Worm (Caenorhabditis elegans) whole organism, mixed stage, embryonic: ENCODE results near the gene del-5.
A peak's percentile ranks its signal among the peaks of the same experiment; 100 is the strongest.

Experiments used
- M03D4.4 ChIP-seq: sonication (generic microtip); optimal IDR thresholded peaks from 2 replicates; lab custom pipeline; 2017; ENCODE audit warnings: mild to moderate bottlenecking, missing genetic modification characterization, missing compliant biosample characterization
- bed-3 ChIP-seq: fragments of 200-800 bp; sonication (Bioruptor generic); optimal IDR thresholded peaks from 3 replicates; lab custom pipeline; 2018; ENCODE audit warnings: mild to moderate bottlenecking, missing genetic modification characterization, moderate library complexity, missing compliant biosample characterization
- blmp-1 ChIP-seq: fragments of 150-350 bp; optimal IDR thresholded peaks from 2 replicates; lab custom pipeline; 2014; ENCODE audit warnings: missing biosample characterization, missing genetic modification characterization
- ceh-39 ChIP-seq: fragments of 150-350 bp; optimal IDR thresholded peaks from 2 replicates; lab custom pipeline; 2014; ENCODE audit warnings: missing biosample characterization, missing genetic modification characterization
- ceh-43 ChIP-seq: fragments of 200-800 bp; sonication (Bioruptor generic); optimal IDR thresholded peaks from 2 replicates; lab custom pipeline; 2018; ENCODE audit warnings: mild to moderate bottlenecking, missing genetic modification characterization, moderate library complexity, missing compliant biosample characterization
- ces-1 ChIP-seq: fragments of 150-350 bp; optimal IDR thresholded peaks from 2 replicates; lab custom pipeline; 2014; ENCODE audit warnings: missing biosample characterization, missing genetic modification reagents, missing genetic modification characterization
- cnd-1 ChIP-seq: fragments of 200-800 bp; sonication (Bioruptor generic); optimal IDR thresholded peaks from 2 replicates; lab custom pipeline; 2018; ENCODE audit warnings: mild to moderate bottlenecking, missing genetic modification characterization, missing compliant biosample characterization
- drap-1 ChIP-seq: fragments of 200-800 bp; sonication (Bioruptor generic); optimal IDR thresholded peaks from 3 replicates; lab custom pipeline; 2018; ENCODE audit warnings: mild to moderate bottlenecking, missing genetic modification characterization, missing compliant biosample characterization
- elt-1 ChIP-seq: sonication (generic microtip); optimal IDR thresholded peaks from 2 replicates; lab custom pipeline; 2017; ENCODE audit warnings: missing genetic modification characterization, mild to moderate bottlenecking, missing compliant biosample characterization, antibody characterized with exemption, moderate library complexity, borderline replicate concordance; ENCODE audit not compliant: insufficient read depth
- elt-3 ChIP-seq: fragments of 150-350 bp; optimal IDR thresholded peaks from 2 replicates; lab custom pipeline; 2014; ENCODE audit warnings: missing biosample characterization, missing genetic modification characterization
- flh-1 ChIP-seq: fragments of 200-800 bp; sonication (Bioruptor generic); optimal IDR thresholded peaks from 2 replicates; lab custom pipeline; 2018; ENCODE audit warnings: mild to moderate bottlenecking, missing genetic modification characterization, moderate library complexity, missing compliant biosample characterization
- ham-2 ChIP-seq: fragments of 200-800 bp; sonication (Bioruptor generic); optimal IDR thresholded peaks from 2 replicates; lab custom pipeline; 2018; ENCODE audit warnings: mild to moderate bottlenecking, missing genetic modification characterization, missing compliant biosample characterization
- hlh-1 ChIP-seq: fragments of 150-350 bp; optimal IDR thresholded peaks from 2 replicates; lab custom pipeline; 2014; ENCODE audit warnings: missing biosample characterization, missing genetic modification reagents, missing genetic modification characterization
- lin-13 ChIP-seq: fragments of 150-350 bp; optimal IDR thresholded peaks from 2 replicates; lab custom pipeline; 2014; ENCODE audit warnings: missing biosample characterization, missing genetic modification characterization
- lin-32 ChIP-seq: fragments of 200-800 bp; sonication (Bioruptor generic); optimal IDR thresholded peaks from 2 replicates; lab custom pipeline; 2018; ENCODE audit warnings: mild to moderate bottlenecking, missing genetic modification characterization, missing compliant biosample characterization
- mab-5 ChIP-seq: fragments of 150-350 bp; optimal IDR thresholded peaks from 2 replicates; lab custom pipeline; 2014; ENCODE audit warnings: missing biosample characterization, missing genetic modification characterization
- mep-1 ChIP-seq: fragments of 150-350 bp; optimal IDR thresholded peaks from 2 replicates; lab custom pipeline; 2017; ENCODE audit warnings: missing biosample characterization, missing genetic modification reagents, missing genetic modification characterization, inconsistent platforms
- mls-2 ChIP-seq: sonication (generic microtip); optimal IDR thresholded peaks from 2 replicates; lab custom pipeline; 2016; ENCODE audit warnings: mild to moderate bottlenecking, missing genetic modification characterization, moderate library complexity, missing compliant biosample characterization
- nhr-2 ChIP-seq: fragments of 150-350 bp; optimal IDR thresholded peaks from 2 replicates; lab custom pipeline; 2014; ENCODE audit warnings: missing biosample characterization, missing genetic modification characterization
- nhr-237 ChIP-seq: fragments of 150-350 bp; optimal IDR thresholded peaks from 2 replicates; lab custom pipeline; 2014; ENCODE audit warnings: missing biosample characterization, missing genetic modification characterization
- nhr-28 ChIP-seq: fragments of 150-350 bp; optimal IDR thresholded peaks from 2 replicates; lab custom pipeline; 2014; ENCODE audit warnings: missing biosample characterization, missing genetic modification characterization
- nhr-76 ChIP-seq: sonication (generic microtip); optimal IDR thresholded peaks from 2 replicates; lab custom pipeline; 2017; ENCODE audit warnings: missing biosample characterization, missing genetic modification characterization
- pha-4 ChIP-seq: fragments of 150-350 bp; optimal IDR thresholded peaks from 2 replicates; lab custom pipeline; 2018; ENCODE audit warnings: missing biosample characterization, missing genetic modification reagents, missing genetic modification characterization
- sem-2 ChIP-seq: fragments of 200-800 bp; sonication (Bioruptor generic); optimal IDR thresholded peaks from 2 replicates; lab custom pipeline; 2018; ENCODE audit warnings: mild to moderate bottlenecking, missing genetic modification characterization, missing compliant biosample characterization
- snpc-4 ChIP-seq: fragments of 150-350 bp; optimal IDR thresholded peaks from 2 replicates; lab custom pipeline; 2014; ENCODE audit warnings: missing biosample characterization, missing genetic modification characterization
- sptf-1 ChIP-seq: sonication (generic microtip); optimal IDR thresholded peaks from 2 replicates; lab custom pipeline; 2017; ENCODE audit warnings: mild to moderate bottlenecking, missing genetic modification characterization, moderate library complexity, missing compliant biosample characterization
- tbx-8 ChIP-seq: fragments of 200-800 bp; sonication (Bioruptor generic); optimal IDR thresholded peaks from 2 replicates; lab custom pipeline; 2018; ENCODE audit warnings: mild to moderate bottlenecking, missing genetic modification characterization, moderate library complexity, missing compliant biosample characterization
- unc-120 ChIP-seq: sonication (generic microtip); optimal IDR thresholded peaks from 2 replicates; lab custom pipeline; 2017; ENCODE audit warnings: missing genetic modification characterization, missing compliant biosample characterization; ENCODE audit not compliant: poor library complexity, severe bottlenecking
- unc-39 ChIP-seq: fragments of 150-350 bp; optimal IDR thresholded peaks from 2 replicates; lab custom pipeline; 2014; ENCODE audit warnings: missing biosample characterization, missing genetic modification characterization
- unc-62 ChIP-seq: fragments of 150-350 bp; optimal IDR thresholded peaks from 2 replicates; lab custom pipeline; 2014; ENCODE audit warnings: missing biosample characterization, missing genetic modification reagents, missing genetic modification characterization
- zip-8 ChIP-seq: fragments of 150-350 bp; optimal IDR thresholded peaks from 2 replicates; lab custom pipeline; 2014; ENCODE audit warnings: missing biosample characterization, missing genetic modification characterization
- ztf-11 ChIP-seq: fragments of 150-350 bp; optimal IDR thresholded peaks from 2 replicates; lab custom pipeline; 2014; ENCODE audit warnings: missing biosample characterization, missing genetic modification characterization

The del-5 gene

DNA sequence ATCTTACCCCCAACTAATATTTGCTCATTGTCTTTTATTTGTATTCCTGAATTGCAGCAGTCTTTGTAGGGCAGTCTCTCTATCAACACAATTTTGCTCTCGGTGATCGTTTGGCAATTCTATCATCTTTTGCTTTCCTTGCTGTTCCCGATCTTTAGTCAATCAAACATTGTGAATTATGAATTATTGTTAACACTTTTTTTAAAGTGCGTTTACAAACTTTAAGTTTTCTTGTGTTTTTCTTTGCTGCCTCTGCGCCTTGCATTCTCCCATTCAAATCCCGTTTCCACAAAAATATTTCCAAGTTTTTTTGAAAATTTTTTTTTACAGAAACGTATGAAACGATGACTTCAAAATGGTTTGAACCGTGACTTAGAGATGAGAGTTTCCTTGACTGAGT lies 25.9 kb downstream of the del-5 start, which contains the start of gene ver-4:
Gene ver-4, plus strand, starts transcription at position 301 of the 400 bp plus-strand sequence.
- no peak for TF ChIP-seq elt-1 (tag; lab: Kevin White, UChicago)
- TF ChIP-seq ceh-39 (tag; lab: Kevin White, UChicago) = no peak
- TF ChIP-seq zip-8 (tag; lab: Kevin White, UChicago) = no peak
- no peak for TF ChIP-seq blmp-1 (tag; lab: Kevin White, UChicago)
- TF ChIP-seq flh-1 = no peak
- no peak for TF ChIP-seq cnd-1 (tag; lab: Kevin White, UChicago)

DNA sequence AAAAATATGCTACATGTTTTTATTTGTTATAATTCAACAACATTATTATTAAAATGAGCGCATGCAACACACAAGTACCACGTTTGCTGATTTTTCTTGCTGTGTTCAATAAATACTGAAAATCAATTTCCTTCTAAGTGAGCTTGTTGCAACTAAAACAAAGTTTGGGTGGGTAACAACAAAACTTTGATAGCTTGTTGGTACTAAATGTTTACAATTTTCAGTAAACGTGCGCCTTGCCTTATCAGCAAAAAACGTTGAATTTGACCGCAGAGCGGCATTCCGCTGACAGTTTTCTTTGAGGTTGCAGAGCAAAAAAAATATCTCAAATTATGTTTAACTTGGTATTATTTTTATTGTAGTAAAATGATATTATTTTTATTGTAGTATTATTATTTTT lies 26.6 kb downstream of the del-5 start:
- TF ChIP-seq snpc-4 (tag; lab: Kevin White, UChicago) (no peak), sptf-1 (tag; lab: Kevin White, UChicago) (no peak), flh-1 (no peak), zip-8 (tag; lab: Kevin White, UChicago) (no peak), ceh-39 (tag; lab: Kevin White, UChicago) (no peak), sem-2 (GFP tag; lab: Kevin White, UChicago) (no peak), tbx-8 (GFP tag; lab: Kevin White, UChicago) (no peak), nhr-76 (tag; lab: Kevin White, UChicago) (no peak), mep-1 (tag; lab: Kevin White, UChicago) (no peak), bed-3 (GFP tag; lab: Kevin White, UChicago) (no peak), elt-1 (tag; lab: Kevin White, UChicago) (no peak), lin-32 (GFP tag; lab: Kevin White, UChicago) (no peak)
- TF ChIP-seq, all 35 proteins: peak for 0

ce11 chrX:10979186-10979585 lies 28.8 kb downstream of the del-5 start, which contains the start of gene pxn-2:
Gene pxn-2 (minus strand): TSS chrX:10979286.
- TF ChIP-seq ces-1 (GFP tag; lab: Kevin White, UChicago) = peak; percentile 38
- TF ChIP-seq mep-1 (tag; lab: Kevin White, UChicago) = no peak

DNA sequence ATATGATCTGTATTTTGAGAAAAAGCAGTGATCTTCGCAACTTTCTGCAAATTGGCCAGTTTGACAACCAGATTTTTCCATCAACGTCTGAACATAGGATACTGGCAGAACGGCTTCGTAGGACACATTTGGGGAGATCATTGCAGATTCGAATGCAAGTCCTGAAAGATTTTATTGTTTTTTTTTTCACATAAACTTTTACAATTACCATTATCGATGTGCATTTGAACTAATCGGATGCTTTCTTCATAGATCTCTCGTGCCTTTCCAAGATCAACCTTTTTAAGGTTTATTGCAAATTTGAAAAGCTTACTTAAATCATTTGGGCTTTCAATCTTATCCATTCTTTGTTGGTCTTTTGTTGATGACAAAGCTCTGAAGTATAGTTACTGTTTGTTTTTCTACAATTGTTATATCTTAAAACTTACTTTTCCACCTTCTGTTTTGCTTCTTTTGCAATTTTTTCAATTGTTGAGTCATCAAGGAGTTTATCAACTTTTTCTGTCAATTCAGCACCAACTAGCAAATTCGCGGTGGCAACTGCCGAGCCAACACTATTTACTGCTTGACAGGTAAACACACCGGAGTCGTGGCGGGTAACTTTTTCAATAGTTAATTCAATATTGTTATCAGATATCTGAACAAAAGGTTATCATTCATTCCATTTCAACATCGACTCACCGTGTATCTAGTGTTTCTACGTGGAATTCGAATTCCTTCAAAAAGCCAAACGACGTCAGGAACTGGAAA lies 31.4 kb downstream of the del-5 start:
- TF ChIP-seq ceh-43 (GFP tag; lab: Kevin White, UChicago) (no peak), elt-3 (no peak), ham-2 (no peak), mab-5 (tag; lab: Kevin White, UChicago) (no peak), ztf-11 (tag; lab: Kevin White, UChicago) (no peak), tbx-8 (GFP tag; lab: Kevin White, UChicago) (no peak), drap-1 (GFP tag; lab: Kevin White, UChicago) (no peak), unc-120 (no peak), pha-4 (no peak), sptf-1 (tag; lab: Kevin White, UChicago) (no peak), sem-2 (GFP tag; lab: Kevin White, UChicago) (no peak), flh-1 (no peak), snpc-4 (tag; lab: Kevin White, UChicago) (no peak), nhr-237 (tag; lab: Kevin White, UChicago) (no peak), mls-2 (tag; lab: Kevin White, UChicago) (no peak), nhr-76 (tag; lab: Kevin White, UChicago) (no peak), blmp-1 (tag; lab: Kevin White, UChicago) (no peak), bed-3 (GFP tag; lab: Kevin White, UChicago) (no peak)

ce11 chrX:10971118-10971517 lies 36.9 kb downstream of the del-5 start:
- TF ChIP-seq mep-1 (tag; lab: Kevin White, UChicago) (no peak), sem-2 (GFP tag; lab: Kevin White, UChicago) (no peak), mls-2 (tag; lab: Kevin White, UChicago) (no peak), elt-3 (no peak), unc-120 (no peak), ceh-43 (GFP tag; lab: Kevin White, UChicago) (no peak), unc-62 (no peak), hlh-1 (no peak)

ce11 chrX:10970629-10971028 lies 37.4 kb downstream of the del-5 start, which contains the start of gene K09C8.8:
Gene K09C8.8 (plus strand): TSS chrX:10970929.
- TF ChIP-seq unc-39 (tag; lab: Kevin White, UChicago) (no peak), lin-13 (tag; lab: Kevin White, UChicago) (no peak), nhr-237 (tag; lab: Kevin White, UChicago) (no peak), hlh-1 (no peak), bed-3 (GFP tag; lab: Kevin White, UChicago) (no peak), nhr-2 (no peak), mab-5 (tag; lab: Kevin White, UChicago) (no peak), nhr-76 (tag; lab: Kevin White, UChicago) (no peak), M03D4.4 (no peak), nhr-28 (no peak)
